Fruit fly (Drosophila melanogaster) S2 (cell line): ENCODE results near the gene CG17786.

ENCODE experiments used
- CG8478 ChIP-seq: fragments of >200 bp; optimal IDR thresholded peaks from 2 replicates; lab custom pipeline; 2018
- CTCF ChIP-seq, 2 experiments: fragments of >200 bp; optimal IDR thresholded peaks; 2 replicates each; lab custom pipeline; 2018

DNA sequence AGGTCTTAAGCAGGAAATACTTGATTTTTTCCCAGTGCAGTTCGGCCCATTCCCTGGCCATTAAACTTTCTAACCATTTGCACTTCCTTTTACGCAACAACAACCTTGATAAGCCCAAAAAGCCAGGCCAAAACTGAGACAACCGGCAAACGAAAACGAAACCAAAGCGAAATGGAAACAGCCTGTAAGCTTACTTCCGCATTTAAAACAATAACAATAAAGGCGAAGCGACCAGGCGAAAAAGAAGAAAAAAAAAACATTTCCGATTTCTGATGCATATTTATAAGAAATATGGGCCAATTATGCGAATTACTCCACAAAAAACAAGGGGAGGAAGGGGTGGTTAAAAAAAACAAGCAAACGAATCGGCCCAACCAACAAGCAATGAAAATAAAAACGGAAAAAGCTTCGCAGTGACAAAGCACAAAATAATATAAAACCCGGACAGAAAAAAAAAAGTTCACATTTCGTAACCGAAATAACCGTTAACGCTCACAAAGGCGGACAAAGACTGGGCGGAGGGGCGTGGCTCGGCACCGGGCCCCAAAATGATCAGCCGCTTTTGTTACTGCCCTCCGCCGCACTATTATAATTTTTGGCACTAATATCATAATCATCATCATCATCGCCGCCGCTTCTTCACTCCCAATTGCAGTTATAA is 13.2 kb downstream of the CG17786 start:
- no peak for TF ChIP-seq CTCF (optimal IDR thresholded peaks at IDR 0.05; lab: Kevin White, UChicago)
- no peak for TF ChIP-seq CG8478
